Worm (Caenorhabditis elegans): ENCODE results near the gene F48F7.5.

DNA sequence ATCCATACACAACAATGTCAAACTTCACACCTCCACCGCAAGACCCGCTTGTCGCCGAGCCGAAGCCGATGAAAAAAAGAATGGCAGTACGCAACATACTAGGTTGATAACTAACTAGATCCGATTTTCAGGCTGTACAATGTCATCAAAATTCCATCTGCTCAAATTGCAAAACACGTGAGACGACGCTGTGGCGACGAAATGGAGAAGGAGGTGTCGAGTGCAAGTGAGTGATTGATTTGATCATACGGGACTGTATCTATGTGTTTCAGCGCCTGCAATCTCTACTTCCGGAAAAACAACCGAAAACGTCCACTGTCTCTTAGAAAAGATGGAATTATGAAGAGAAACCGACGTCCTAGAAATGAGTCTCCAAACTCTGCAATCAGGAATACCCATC is 35.2 kb upstream of the F48F7.5 start:
- TF ChIP-seq nhr-102 (tag; optimal IDR thresholded peaks at IDR 0.05), result no peak
- TF ChIP-seq snpc-4 (tag; optimal IDR thresholded peaks at IDR 0.05), result no peak
